Fruit fly (Drosophila melanogaster): ENCODE results near the gene ush.

ush gene

DNA sequence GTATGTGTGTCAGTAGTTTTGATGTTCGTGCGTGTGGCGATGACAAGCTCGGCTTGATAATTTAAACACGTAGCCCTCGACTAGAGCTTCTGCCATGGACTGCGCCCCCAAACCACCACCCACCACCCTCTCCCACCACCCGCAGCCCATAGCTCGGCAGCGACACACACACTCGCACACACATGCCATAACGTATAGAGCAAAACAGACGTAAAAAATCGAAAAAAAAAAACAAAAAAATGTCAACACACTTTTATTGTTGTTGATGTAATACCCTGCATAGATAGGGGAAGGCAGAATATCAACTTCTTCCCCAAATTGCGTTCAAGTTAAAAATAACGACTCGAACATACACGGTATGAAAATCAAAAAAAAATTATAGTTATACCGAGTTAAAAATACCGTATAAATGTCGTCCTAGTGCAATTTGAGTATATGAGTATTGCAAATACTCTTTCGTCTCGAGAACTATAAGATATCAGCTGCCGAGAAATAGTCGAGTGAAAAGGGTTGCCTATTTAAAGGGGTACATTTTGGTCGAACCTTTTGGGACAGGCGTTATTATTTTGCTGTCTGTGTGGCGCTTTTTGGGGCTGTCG lies 5.6 kb upstream of the ush start (continued):
- no peak for TF ChIP-seq Elba2 (GFP tag; optimal IDR thresholded peaks at IDR 0.05)
- TF ChIP-seq crp (GFP tag; optimal IDR thresholded peaks at IDR 0.05), result peak in 1 of 2 experiments; percentile 1
- TF ChIP-seq dmrt99B (tag; optimal IDR thresholded peaks at IDR 0.05), result peak; percentile 83
- peak; percentile 97 for TF ChIP-seq sens (GFP tag)
- peak; percentile 92 for TF ChIP-seq Dip3 (GFP tag; optimal IDR thresholded peaks at IDR 0.05)
- TF ChIP-seq CG8281 (tag; optimal IDR thresholded peaks at IDR 0.05), result peak; percentile 46
- TF ChIP-seq CG9437 (GFP tag; optimal IDR thresholded peaks at IDR 0.05), result peak; percentile 49
- TF ChIP-seq corto (GFP tag; optimal IDR thresholded peaks at IDR 0.05), result peak; percentile 53
- peak; percentile 73; the same call in 2 of the 3 replicates for TF ChIP-seq CG14050 (GFP tag; IDR thresholded peaks at IDR 0.05)
- TF ChIP-seq onecut (GFP tag; IDR thresholded peaks at IDR 0.05), result no peak
- TF ChIP-seq Vsx1 (GFP tag; optimal IDR thresholded peaks at IDR 0.05), result peak; percentile 54
- no peak for TF ChIP-seq CG16813 (GFP tag; IDR thresholded peaks at IDR 0.05; ENCODE audit: partially characterized antibody)
- TF ChIP-seq ems (GFP tag; optimal IDR thresholded peaks at IDR 0.05), result peak; percentile 82
- peak; percentile 45 for TF ChIP-seq CG13775 (GFP tag; optimal IDR thresholded peaks at IDR 0.05)
- TF ChIP-seq wor (GFP tag; IDR thresholded peaks at IDR 0.05), result peak; percentile 54; the same call in 1 of the 2 replicates
- TF ChIP-seq dimm (GFP tag; IDR thresholded peaks at IDR 0.05), result no peak
- peak; percentile 7 for TF ChIP-seq CG3065 (GFP tag; optimal IDR thresholded peaks at IDR 0.05)
- peak; percentile 81 for TF ChIP-seq tgo (GFP tag; IDR thresholded peaks at IDR 0.05)
- no peak for TF ChIP-seq gfzf (GFP tag; optimal IDR thresholded peaks at IDR 0.05)
- TF ChIP-seq gsb-n (tag; optimal IDR thresholded peaks at IDR 0.05), result peak; percentile 37
- no peak for TF ChIP-seq unc-4 (GFP tag; IDR thresholded peaks at IDR 0.05; ENCODE audit: partially characterized antibody)
- TF ChIP-seq Fer3 (tag; optimal IDR thresholded peaks at IDR 0.05), result peak; percentile 79
- peak; percentile 59; the same call in 1 of the 2 replicates for TF ChIP-seq CG32532 (GFP tag; IDR thresholded peaks at IDR 0.05)
- TF ChIP-seq CG2712 (tag; optimal IDR thresholded peaks at IDR 0.05), result peak; percentile 72
- TF ChIP-seq her (GFP tag; optimal IDR thresholded peaks at IDR 0.05), result peak; percentile 78
- TF ChIP-seq phol (tag; optimal IDR thresholded peaks at IDR 0.05), result peak; percentile 79
- TF ChIP-seq CG18599 (GFP tag; optimal IDR thresholded peaks at IDR 0.05), result peak; percentile 82
- peak; percentile 39 for TF ChIP-seq emc (GFP tag; optimal IDR thresholded peaks at IDR 0.05)
- TF ChIP-seq ab (GFP tag; optimal IDR thresholded peaks at IDR 0.05), result peak; percentile 83
- 0 out of 2 replicates have a peak, but pooled peaks have one; percentile 11 for TF ChIP-seq Lim3 (GFP tag; IDR thresholded peaks at IDR 0.05)
- TF ChIP-seq CG31441 (GFP tag; IDR thresholded peaks at IDR 0.05), result peak; percentile 45
- TF ChIP-seq CG31388 (GFP tag; optimal IDR thresholded peaks at IDR 0.05), result peak; percentile 35
- TF ChIP-seq CG11247 (GFP tag; IDR thresholded peaks at IDR 0.05), result no peak
- TF ChIP-seq HLH3B (GFP tag; IDR thresholded peaks at IDR 0.05), result peak; percentile 71
- peak; percentile 82 for TF ChIP-seq fu2 (GFP tag; optimal IDR thresholded peaks at IDR 0.05)
- peak; percentile 77 for TF ChIP-seq sisA (GFP tag; IDR thresholded peaks at IDR 0.05)
- peak; percentile 62 for TF ChIP-seq tup (GFP tag; optimal IDR thresholded peaks at IDR 0.05)
- TF ChIP-seq Hr39 (optimal IDR thresholded peaks at IDR 0.05), result no peak
- TF ChIP-seq pros (GFP tag; optimal IDR thresholded peaks at IDR 0.05), result no peak
- TF ChIP-seq dm (GFP tag; optimal IDR thresholded peaks at IDR 0.05), result peak; percentile 18
- TF ChIP-seq CG7963 (GFP tag; IDR thresholded peaks at IDR 0.05; ENCODE audit: partially characterized antibody), result no peak
- peak; percentile 52; the same call in 1 of the 2 replicates for TF ChIP-seq CG5953 (GFP tag; IDR thresholded peaks at IDR 0.05)
- no peak for TF ChIP-seq CG9797 (GFP tag; optimal IDR thresholded peaks at IDR 0.05)
- TF ChIP-seq CG3407 (GFP tag; optimal IDR thresholded peaks at IDR 0.05), result peak; percentile 35
- TF ChIP-seq fd3F (GFP tag; optimal IDR thresholded peaks at IDR 0.05), result peak; percentile 57
- peak; percentile 73 for TF ChIP-seq pum (GFP tag; optimal IDR thresholded peaks at IDR 0.05)
- peak; percentile 78 for TF ChIP-seq Hmr (GFP tag; optimal IDR thresholded peaks at IDR 0.05)
- no peak for TF ChIP-seq pfk (GFP tag; optimal IDR thresholded peaks at IDR 0.05)
- no peak for TF ChIP-seq cad (GFP tag; optimal IDR thresholded peaks at IDR 0.05)
- TF ChIP-seq peb (GFP tag; IDR thresholded peaks at IDR 0.05), result peak; percentile 75

Measured in whole organism, embryonic.